Fruit fly (Drosophila melanogaster) whole organism, embryonic: ENCODE measurements around the gene CG33124.

Experiments
- Adf1 ChIP-seq: fragments of 200-800 bp; sonication (Bioruptor generic); IDR thresholded peaks from 2 replicates; pipeline ENCODE4 v1.3.6; 2022; ENCODE audit warnings: missing biosample characterization, missing genetic modification characterization
- Awh ChIP-seq: fragments of 200-800 bp; sonication (Bioruptor generic); IDR thresholded peaks from 2 replicates; pipeline ENCODE4, ENCODE4 v1.3.6; 2022; ENCODE audit warnings: missing biosample characterization, missing genetic modification characterization
- Bgb ChIP-seq: fragments of 200-800 bp; sonication (Bioruptor generic); IDR thresholded peaks from 2 replicates; pipeline ENCODE4 v1.3.6; 2022; ENCODE audit warnings: missing biosample characterization, missing genetic modification characterization; ENCODE audit not compliant: partially characterized antibody
- CG1024 ChIP-seq: fragments of 200-800 bp; sonication (Bioruptor generic); IDR thresholded peaks from 2 replicates; pipeline ENCODE4 v1.3.6; 2022; ENCODE audit warnings: missing biosample characterization, missing genetic modification characterization
- CG13624 ChIP-seq: fragments of 200-800 bp; sonication (Bioruptor generic); optimal IDR thresholded peaks from 2 replicates; lab custom pipeline; 2016; ENCODE audit warnings: missing biosample characterization, missing genetic modification characterization
- CG17568 ChIP-seq: fragments of 200-800 bp; sonication (Bioruptor generic); optimal IDR thresholded peaks from 2 replicates; lab custom pipeline; 2018; ENCODE audit warnings: missing biosample characterization, mild to moderate bottlenecking, missing genetic modification characterization, moderate library complexity
- CG30020 ChIP-seq: fragments of 200-800 bp; optimal IDR thresholded peaks from 2 replicates; lab custom pipeline; 2019; ENCODE audit warnings: missing biosample characterization, mild to moderate bottlenecking, missing genetic modification characterization, moderate library complexity
- CG31441 ChIP-seq: fragments of 200-800 bp; sonication (Bioruptor generic); IDR thresholded peaks from 2 replicates; pipeline ENCODE4 v1.3.6; 2022; ENCODE audit warnings: missing biosample characterization, missing genetic modification characterization
- CG4404 ChIP-seq: fragments of 200-800 bp; sonication (Bioruptor generic); IDR thresholded peaks from 2 replicates; pipeline ENCODE4 v1.3.6; 2022; ENCODE audit warnings: missing biosample characterization, missing genetic modification characterization
- CG5953 ChIP-seq: fragments of 200-800 bp; sonication (Bioruptor generic); IDR thresholded peaks from 2 replicates; pipeline ENCODE4 v1.3.6; 2022; ENCODE audit warnings: missing biosample characterization, missing genetic modification characterization
- CG6254 ChIP-seq: fragments of 200-800 bp; sonication (Bioruptor generic); optimal IDR thresholded peaks from 3 replicates; lab custom pipeline; 2017; ENCODE audit warnings: mild to moderate bottlenecking, missing biosample characterization, missing genetic modification reagents, missing genetic modification characterization
- CG6683 ChIP-seq: fragments of 200-800 bp; sonication (Bioruptor generic); optimal IDR thresholded peaks from 2 replicates; lab custom pipeline; 2017; ENCODE audit warnings: missing biosample characterization, mild to moderate bottlenecking, missing genetic modification characterization, missing genetic modification reagents
- CG6791 ChIP-seq: fragments of 200-800 bp; sonication (Bioruptor generic); IDR thresholded peaks from 3 replicates; pipeline ENCODE4 v1.3.6; 2022; ENCODE audit warnings: missing biosample characterization, missing genetic modification characterization; ENCODE audit not compliant: partially characterized antibody
- CG7271 ChIP-seq: fragments of 200-800 bp; sonication (Bioruptor generic); optimal IDR thresholded peaks from 2 replicates; lab custom pipeline; 2018; ENCODE audit warnings: missing biosample characterization, mild to moderate bottlenecking, missing genetic modification characterization, moderate library complexity
- CG7987 ChIP-seq: fragments of 200-800 bp; sonication (Bioruptor generic); optimal IDR thresholded peaks from 2 replicates; lab custom pipeline; 2018; ENCODE audit warnings: missing biosample characterization, mild to moderate bottlenecking, missing genetic modification characterization, moderate library complexity
- CG9437 ChIP-seq: fragments of 200-800 bp; sonication (Bioruptor generic); optimal IDR thresholded peaks from 2 replicates; lab custom pipeline; 2018; ENCODE audit warnings: missing biosample characterization, mild to moderate bottlenecking, missing genetic modification characterization
- CkIIα-i1 ChIP-seq: fragments of 200-800 bp; sonication (Bioruptor generic); IDR thresholded peaks from 2 replicates; pipeline ENCODE4 v1.3.6; 2022; ENCODE audit warnings: missing biosample characterization, missing genetic modification characterization
- Dfd ChIP-seq, 2 experiments: fragments of >200 bp; optimal IDR thresholded peaks; 2 replicates each; lab custom pipeline; 2017; ENCODE audit warnings: missing biosample characterization in 2 of 2, missing genetic modification characterization in 2 of 2
- Dp ChIP-seq: fragments of 200-800 bp; sonication (Bioruptor generic); optimal IDR thresholded peaks from 2 replicates; lab custom pipeline; 2018; ENCODE audit warnings: missing biosample characterization, mild to moderate bottlenecking, missing genetic modification characterization, moderate library complexity
- ERR ChIP-seq: fragments of 200-800 bp; sonication (Bioruptor generic); optimal IDR thresholded peaks from 2 replicates; lab custom pipeline; 2016; ENCODE audit warnings: missing biosample characterization, missing genetic modification characterization
- H2.0 ChIP-seq: fragments of 200-800 bp; sonication (Bioruptor generic); IDR thresholded peaks from 2 replicates; pipeline ENCODE4 v1.3.6; 2022; ENCODE audit warnings: missing biosample characterization, missing genetic modification characterization
- Hr3 ChIP-seq: fragments of 200-800 bp; sonication (Bioruptor generic); optimal IDR thresholded peaks from 3 replicates; lab custom pipeline; 2016; ENCODE audit warnings: missing biosample characterization, missing genetic modification characterization
- Med ChIP-seq: fragments of 200-800 bp; sonication (Bioruptor generic); peaks from one replicate; lab custom pipeline; 2016; ENCODE audit warnings: missing biosample characterization, missing genetic modification characterization, mild to moderate bottlenecking, inconsistent platforms, moderate library complexity
- Meics ChIP-seq: fragments of 200-800 bp; sonication (Bioruptor generic); optimal IDR thresholded peaks from 2 replicates; lab custom pipeline; 2017; ENCODE audit warnings: missing biosample characterization, mild to moderate bottlenecking, missing genetic modification characterization
- Nf-YC ChIP-seq: fragments of 200-800 bp; optimal IDR thresholded peaks from 3 replicates; lab custom pipeline; 2019; ENCODE audit warnings: missing biosample characterization, mild to moderate bottlenecking, missing genetic modification characterization, moderate library complexity
- Xrp1 ChIP-seq: fragments of 200-800 bp; sonication (Bioruptor generic); IDR thresholded peaks from 2 replicates; pipeline ENCODE4 v1.3.6; 2022; ENCODE audit warnings: missing biosample characterization, missing genetic modification characterization
- ase ChIP-seq: fragments of 200-800 bp; sonication (Bioruptor generic); IDR thresholded peaks from 3 replicates; pipeline ENCODE4 v1.3.6; 2022; ENCODE audit warnings: missing biosample characterization, missing genetic modification characterization
- bcd ChIP-seq: fragments of 200-800 bp; sonication (Bioruptor generic); optimal IDR thresholded peaks from 2 replicates; lab custom pipeline; 2017; ENCODE audit warnings: missing biosample characterization, mild to moderate bottlenecking, missing genetic modification characterization
- bowl ChIP-seq: fragments of 200-800 bp; sonication (Bioruptor generic); IDR thresholded peaks from 2 replicates; pipeline ENCODE4 v1.3.6; 2022; ENCODE audit warnings: missing biosample characterization, missing genetic modification characterization
- btn ChIP-seq: fragments of 200-800 bp; sonication (Bioruptor generic); optimal IDR thresholded peaks from 2 replicates; lab custom pipeline; 2016; ENCODE audit warnings: missing biosample characterization, missing genetic modification characterization
- chinmo ChIP-seq: fragments of 200-800 bp; sonication (Bioruptor generic); IDR thresholded peaks from 4 replicates; pipeline ENCODE4 v1.3.6; 2022; ENCODE audit warnings: missing biosample characterization, missing genetic modification characterization; ENCODE audit not compliant: partially characterized antibody
- eve ChIP-seq, 2 experiments: fragments of >200 bp; optimal IDR thresholded peaks; 2 replicates each; lab custom pipeline; 2017; ENCODE audit warnings: missing biosample characterization in 2 of 2, missing genetic modification characterization in 2 of 2
- exex ChIP-seq: fragments of 200-800 bp; sonication (Bioruptor generic); optimal IDR thresholded peaks from 4 replicates; lab custom pipeline; 2018; ENCODE audit warnings: missing biosample characterization, mild to moderate bottlenecking, missing genetic modification characterization, moderate library complexity
- ftz-f1 ChIP-seq: fragments of 200-800 bp; sonication (Bioruptor generic); optimal IDR thresholded peaks from 2 replicates; lab custom pipeline; 2016; ENCODE audit warnings: missing biosample characterization, missing genetic modification characterization
- gro ChIP-seq: fragments of 200-800 bp; sonication (Bioruptor generic); optimal IDR thresholded peaks from 2 replicates; lab custom pipeline; 2016; ENCODE audit warnings: missing biosample characterization, missing genetic modification characterization
- gsb ChIP-seq: fragments of 200-800 bp; sonication (Bioruptor generic); IDR thresholded peaks from 2 replicates; pipeline ENCODE4 v1.3.6; 2022; ENCODE audit warnings: missing biosample characterization, missing genetic modification characterization
- inv ChIP-seq: fragments of 200-800 bp; sonication (Bioruptor generic); IDR thresholded peaks from 2 replicates; pipeline ENCODE4 v1.3.6; 2022; ENCODE audit warnings: missing biosample characterization, missing genetic modification characterization; ENCODE audit not compliant: partially characterized antibody
- jing ChIP-seq: fragments of 200-800 bp; sonication (Bioruptor generic); optimal IDR thresholded peaks from 2 replicates; lab custom pipeline; 2018; ENCODE audit warnings: missing biosample characterization, mild to moderate bottlenecking, missing genetic modification characterization
- jumu ChIP-seq: fragments of 200-800 bp; sonication (Bioruptor generic); optimal IDR thresholded peaks from 3 replicates; lab custom pipeline; 2016; ENCODE audit warnings: missing biosample characterization, missing genetic modification characterization
- kay ChIP-seq: fragments of 200-800 bp; sonication (Bioruptor generic); optimal IDR thresholded peaks from 2 replicates; lab custom pipeline; 2016; ENCODE audit warnings: missing biosample characterization, missing genetic modification characterization
- lilli ChIP-seq: fragments of 200-800 bp; sonication (Bioruptor generic); optimal IDR thresholded peaks from 3 replicates; lab custom pipeline; 2016; ENCODE audit warnings: missing biosample characterization, missing genetic modification characterization
- nom ChIP-seq: fragments of 200-800 bp; sonication (Bioruptor generic); optimal IDR thresholded peaks from 2 replicates; lab custom pipeline; 2017; ENCODE audit warnings: missing biosample characterization, missing genetic modification characterization, mild to moderate bottlenecking, moderate library complexity, missing genetic modification reagents
- prd ChIP-seq, 3 experiments: fragments of >200 bp in 2 of 3; fragments of 200-800 bp in 1 of 3; sonication (Bioruptor generic) in 1 of 3; optimal IDR thresholded peaks in 2 of 3; IDR thresholded peaks in 1 of 3; 2 replicates in 2 of 3; 3 replicates in 1 of 3; pipeline versions ENCODE4 v1.3.6 to Lab custom; 2017 to 2022; ENCODE audit warnings: missing biosample characterization in 1 of 3, missing genetic modification characterization in 1 of 3
- seq ChIP-seq: fragments of 200-800 bp; sonication (Bioruptor generic); IDR thresholded peaks from 2 replicates; pipeline ENCODE4 v1.3.6; 2022; ENCODE audit warnings: missing biosample characterization, missing genetic modification characterization
- sima ChIP-seq: fragments of 200-800 bp; sonication (Bioruptor generic); optimal IDR thresholded peaks from 2 replicates; lab custom pipeline; 2016; ENCODE audit warnings: missing biosample characterization, missing genetic modification characterization
- slp2 ChIP-seq: fragments of 200-800 bp; sonication (Bioruptor generic); optimal IDR thresholded peaks from 2 replicates; lab custom pipeline; 2016; ENCODE audit warnings: missing biosample characterization, missing genetic modification characterization
- sug ChIP-seq: fragments of 200-800 bp; optimal IDR thresholded peaks from 2 replicates; lab custom pipeline; 2019; ENCODE audit warnings: missing biosample characterization, mild to moderate bottlenecking, missing genetic modification characterization, moderate library complexity
- tgo ChIP-seq: fragments of 200-800 bp; sonication (Bioruptor generic); IDR thresholded peaks from 3 replicates; pipeline ENCODE4 v1.3.6; 2022; ENCODE audit warnings: missing biosample characterization, missing genetic modification characterization
- trem ChIP-seq: fragments of 200-800 bp; optimal IDR thresholded peaks from 3 replicates; lab custom pipeline; 2019; ENCODE audit warnings: missing biosample characterization, mild to moderate bottlenecking, missing genetic modification characterization, moderate library complexity
- ttk ChIP-seq: fragments of 200-800 bp; sonication (Bioruptor generic); IDR thresholded peaks from 2 replicates; pipeline ENCODE4 v2.1.2; 2022; ENCODE audit warnings: missing biosample characterization, missing genetic modification characterization
- tup ChIP-seq: fragments of 200-800 bp; sonication (Bioruptor generic); optimal IDR thresholded peaks from 2 replicates; lab custom pipeline; 2016; ENCODE audit warnings: missing biosample characterization, mild to moderate bottlenecking, missing genetic modification characterization, moderate library complexity

Gene CG33124

DNA sequence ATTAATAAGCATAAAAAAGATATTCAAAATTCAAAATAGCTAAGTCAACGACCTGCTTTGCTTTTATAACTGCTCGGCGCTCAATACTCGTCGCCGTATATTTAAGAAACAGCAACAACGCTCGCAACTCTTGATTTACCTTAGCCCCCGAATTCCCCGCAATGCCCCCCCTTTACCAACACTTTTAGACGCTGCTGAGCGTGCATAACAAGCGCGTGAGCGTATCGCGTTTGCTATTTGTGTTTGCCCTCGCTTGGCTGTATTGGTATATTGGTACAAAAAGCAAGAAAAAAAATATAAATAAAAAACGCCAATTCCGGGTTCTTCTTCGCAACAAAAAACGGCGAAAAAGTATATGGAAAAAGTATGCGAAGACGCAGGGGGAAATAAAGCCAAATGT lies 43.0 kb downstream of the CG33124 start (continued):
- peak; percentile 9 for TF ChIP-seq CG6683
- TF ChIP-seq Adf1 = peak; percentile 65
- TF ChIP-seq kay (GFP tag; lab: Kevin White, UChicago) = no peak
- TF ChIP-seq btn (GFP tag; lab: Kevin White, UChicago) = no peak
- TF ChIP-seq CkIIα-i1 (GFP tag; lab: Robert Waterston, UW) = no peak
- TF ChIP-seq eve (GFP tag; optimal IDR thresholded peaks at IDR 0.05; lab: Kevin White, UChicago) = no peak
- no peak for TF ChIP-seq Hr3
- no peak for TF ChIP-seq CG6254
- TF ChIP-seq Med (GFP tag; lab: Kevin White, UChicago) = peak; percentile 87
- TF ChIP-seq seq (GFP tag; lab: Robert Waterston, UW) = no peak
- TF ChIP-seq chinmo = peak; percentile 96
- peak; percentile 21 for TF ChIP-seq Nf-YC (tag; lab: Kevin White, UChicago)
- no peak for TF ChIP-seq Awh (GFP tag; lab: Robert Waterston, UW)
- TF ChIP-seq CG7987 = peak; percentile 39
- TF ChIP-seq ERR (GFP tag; lab: Kevin White, UChicago) = no peak
- TF ChIP-seq tup (GFP tag; lab: Kevin White, UChicago) = no peak
- no peak for TF ChIP-seq inv (GFP tag; lab: Robert Waterston, UW)
- peak; percentile 13 for TF ChIP-seq exex (tag; lab: Kevin White, UChicago)
- TF ChIP-seq prd (optimal IDR thresholded peaks at IDR 0.05; lab: Kevin White, UChicago) = no peak
- no peak for TF ChIP-seq prd (GFP tag; IDR thresholded peaks at IDR 0.05; lab: Robert Waterston, UW)
- TF ChIP-seq CG5953 = no peak
- TF ChIP-seq trem (tag; lab: Kevin White, UChicago) = no peak
- TF ChIP-seq ase (GFP tag; lab: Robert Waterston, UW) = no peak
- TF ChIP-seq CG13624 (GFP tag; lab: Kevin White, UChicago) = peak; percentile 4
- TF ChIP-seq Meics (GFP tag; lab: Kevin White, UChicago) = peak; percentile 14
- no peak for TF ChIP-seq CG4404 (GFP tag; lab: Robert Waterston, UW)
- TF ChIP-seq nom (GFP tag; lab: Kevin White, UChicago) = no peak
- TF ChIP-seq gro (GFP tag; lab: Kevin White, UChicago) = peak; percentile 34
- no peak for TF ChIP-seq CG7271 (tag; lab: Kevin White, UChicago)
- no peak for TF ChIP-seq CG17568 (GFP tag; lab: Kevin White, UChicago)
- no peak for TF ChIP-seq Dp
- 0 out of 2 replicates have a peak, but pooled peaks have one; percentile 13 for TF ChIP-seq Xrp1 (GFP tag; lab: Robert Waterston, UW)
- no peak for TF ChIP-seq gsb (GFP tag; lab: Robert Waterston, UW)
- peak; percentile 21; the same call in 1 of the 2 replicates for TF ChIP-seq Bgb
- TF ChIP-seq CG30020 (tag; lab: Kevin White, UChicago) = no peak
- peak; percentile 7 for TF ChIP-seq ftz-f1 (GFP tag; lab: Kevin White, UChicago)
- TF ChIP-seq jing (GFP tag; lab: Kevin White, UChicago) = no peak
- peak; percentile 27 for TF ChIP-seq bcd (GFP tag; lab: Kevin White, UChicago)
- no peak for TF ChIP-seq bowl (GFP tag; lab: Robert Waterston, UW)
- peak; percentile 27 for TF ChIP-seq lilli
- no peak for TF ChIP-seq CG31441 (GFP tag; lab: Robert Waterston, UW)
- TF ChIP-seq ttk (GFP tag; lab: Robert Waterston, UW) = no peak
- no peak for TF ChIP-seq H2.0 (GFP tag; lab: Robert Waterston, UW)
- no peak for TF ChIP-seq slp2
- TF ChIP-seq tgo (GFP tag; lab: Robert Waterston, UW) = no peak
- TF ChIP-seq Dfd (GFP tag; optimal IDR thresholded peaks at IDR 0.05; lab: Kevin White, UChicago) = no peak
- TF ChIP-seq CG9437 = no peak
- no peak for TF ChIP-seq CG1024 (GFP tag; lab: Robert Waterston, UW)
- peak; percentile 56 for TF ChIP-seq sug
- TF ChIP-seq CG6791 = no peak
- no peak for TF ChIP-seq jumu
- no peak for TF ChIP-seq sima
